Fruit fly (Drosophila melanogaster): ENCODE data around the gene loh.

The loh gene

DNA sequence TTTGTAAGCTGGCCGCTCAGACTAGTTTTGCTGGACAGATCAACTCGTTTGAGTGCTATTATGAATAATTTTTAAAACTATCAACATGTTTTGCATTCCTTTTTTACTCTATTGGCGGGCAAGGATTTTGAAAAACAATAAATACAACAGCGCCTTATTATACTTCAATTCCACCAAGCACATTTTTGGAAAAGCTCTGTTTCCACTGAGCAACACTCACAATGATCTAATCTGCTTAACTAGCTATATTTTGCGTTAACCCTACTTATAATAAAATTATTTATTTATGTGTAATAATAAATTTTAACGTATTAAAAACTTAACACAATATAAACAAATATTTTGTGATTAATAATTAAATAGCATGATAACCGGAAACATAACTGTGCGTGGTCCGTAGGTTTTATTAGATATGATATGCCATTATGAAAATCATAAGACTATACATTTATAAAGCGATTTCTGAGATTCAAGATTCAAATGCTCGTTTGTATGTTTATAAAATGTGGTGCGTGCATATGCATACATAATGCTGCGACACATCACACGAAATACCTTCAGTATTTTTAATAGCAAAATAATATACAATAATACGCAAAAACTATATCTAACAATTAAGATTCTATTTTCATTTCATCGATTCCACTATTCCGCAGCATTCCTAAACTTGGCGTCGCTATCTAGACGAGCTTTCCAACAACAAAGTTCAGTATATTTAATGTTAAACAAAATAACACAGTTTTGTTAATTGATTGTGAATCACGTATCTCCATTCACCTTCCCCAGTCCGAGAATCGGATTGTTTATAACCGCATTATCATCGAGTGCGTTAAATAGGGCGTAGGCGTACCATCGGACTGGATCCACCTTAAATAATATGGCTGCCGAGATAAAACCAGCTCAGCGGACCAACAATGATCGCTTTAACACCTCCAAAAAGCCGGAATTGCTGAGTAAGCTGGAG lies 19.4 kb upstream of the loh start, which contains the start of the genes pie and Wdfy2 (continued):
- no peak for TF ChIP-seq hkb (optimal IDR thresholded peaks at IDR 0.05)
- TF ChIP-seq hkb (GFP tag; IDR thresholded peaks at IDR 0.05) = no peak
- TF ChIP-seq her (GFP tag; optimal IDR thresholded peaks at IDR 0.05) = no peak
- peak; percentile 9 for TF ChIP-seq CG12391 (tag; optimal IDR thresholded peaks at IDR 0.05)
- TF ChIP-seq tx (GFP tag; optimal IDR thresholded peaks at IDR 0.05) = no peak
- peak; percentile 89 for TF ChIP-seq CG1024 (GFP tag; IDR thresholded peaks at IDR 0.05)
- peak; percentile 67 for TF ChIP-seq MESR4 (GFP tag; optimal IDR thresholded peaks at IDR 0.05)
- TF ChIP-seq CrebB (tag; optimal IDR thresholded peaks at IDR 0.05) = no peak
- peak; percentile 29 for TF ChIP-seq nmo (GFP tag; optimal IDR thresholded peaks at IDR 0.05)
- TF ChIP-seq Dfd (GFP tag; optimal IDR thresholded peaks at IDR 0.05) = peak in 1 of 2 experiments; percentile 66
- no peak for TF ChIP-seq Drgx (GFP tag; IDR thresholded peaks at IDR 0.05)
- TF ChIP-seq zfh1 (GFP tag; IDR thresholded peaks at IDR 0.05) = no peak
- TF ChIP-seq CG2712 (tag; optimal IDR thresholded peaks at IDR 0.05) = peak; percentile 21
- peak; percentile 2 for TF ChIP-seq nerfin-1 (tag; optimal IDR thresholded peaks at IDR 0.05)
- TF ChIP-seq ssp (GFP tag; IDR thresholded peaks at IDR 0.05) = peak; percentile 97
- peak in 2 of 3 experiments; percentile 14 to 94 for TF ChIP-seq lola (GFP tag; optimal IDR thresholded peaks at IDR 0.05)

DNA sequence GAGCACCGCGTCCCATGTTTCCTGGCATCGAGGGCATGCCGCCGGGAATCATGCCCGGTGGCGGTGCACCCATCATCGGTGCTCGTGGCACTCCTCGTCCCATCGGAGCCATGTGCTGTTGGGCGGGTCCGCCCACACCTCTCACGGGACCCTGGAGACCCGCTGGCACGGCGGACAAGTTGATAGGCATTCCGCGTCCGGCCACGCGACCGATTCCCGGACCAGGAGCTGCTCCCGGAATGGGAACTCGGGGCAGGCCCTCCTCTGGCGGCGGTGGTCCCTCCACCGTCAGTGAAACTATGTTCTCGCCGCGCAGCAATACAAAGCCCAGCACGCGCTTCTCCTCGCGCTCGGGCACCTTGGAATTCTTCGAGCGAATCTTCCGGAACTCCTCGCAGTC lies 16.7 kb upstream of the loh start:
- TF ChIP-seq CG7357 (GFP tag; IDR thresholded peaks at IDR 0.05) = no peak
- no peak for TF ChIP-seq CG12299 (tag; optimal IDR thresholded peaks at IDR 0.05)
- 0 out of 3 replicates have a peak, but pooled peaks have one; percentile 16 for TF ChIP-seq CG3726 (GFP tag; IDR thresholded peaks at IDR 0.05)
- TF ChIP-seq Dref (GFP tag; IDR thresholded peaks at IDR 0.05) = 0 out of 2 replicates have a peak, but pooled peaks have one; percentile 6
- no peak for TF ChIP-seq Sry-β (GFP tag; optimal IDR thresholded peaks at IDR 0.05)
- no peak for TF ChIP-seq ab (GFP tag; optimal IDR thresholded peaks at IDR 0.05)
- 0 out of 2 replicates have a peak, but pooled peaks have one; percentile 12 for TF ChIP-seq CG5953 (GFP tag; IDR thresholded peaks at IDR 0.05)
- peak; percentile 55; the same call in 1 of the 3 replicates for TF ChIP-seq hb (GFP tag; IDR thresholded peaks at IDR 0.05; ENCODE audit: partially characterized antibody)
- no peak for TF ChIP-seq sc (optimal IDR thresholded peaks at IDR 0.05)
- TF ChIP-seq sc (GFP tag; optimal IDR thresholded peaks at IDR 0.05) = no peak
- TF ChIP-seq CG17912 (GFP tag; optimal IDR thresholded peaks at IDR 0.05) = no peak
- TF ChIP-seq CG14965 (GFP tag; optimal IDR thresholded peaks at IDR 0.05; ENCODE audit: borderline replicate concordance) = peak; percentile 6
- TF ChIP-seq CG11560 (tag; IDR thresholded peaks at IDR 0.05) = peak; percentile 43; the same call in 1 of the 3 replicates
- 0 out of 2 replicates have a peak, but pooled peaks have one; percentile 13 for TF ChIP-seq ato (GFP tag; IDR thresholded peaks at IDR 0.05; ENCODE audit: partially characterized antibody)
- peak; percentile 9 for TF ChIP-seq CG1832 (GFP tag; optimal IDR thresholded peaks at IDR 0.05)
- TF ChIP-seq CG4404 (GFP tag; IDR thresholded peaks at IDR 0.05) = 0 out of 2 replicates have a peak, but pooled peaks have one; percentile 13
- TF ChIP-seq Opbp (GFP tag; IDR thresholded peaks at IDR 0.05; ENCODE audit: partially characterized antibody) = 0 out of 3 replicates have a peak, but pooled peaks have one; percentile 4
- TF ChIP-seq fd102C (GFP tag; optimal IDR thresholded peaks at IDR 0.05) = no peak
- 0 out of 2 replicates have a peak, but pooled peaks have one; percentile 16 for TF ChIP-seq amos (GFP tag; IDR thresholded peaks at IDR 0.05; ENCODE audit: partially characterized antibody)
- TF ChIP-seq CG12219 (GFP tag; optimal IDR thresholded peaks at IDR 0.05) = no peak
- TF ChIP-seq Med (GFP tag) = peak; percentile 62
